Worm (Caenorhabditis elegans): ENCODE data around the gene R02F2.8.
A peak's percentile ranks its signal among the peaks of the same experiment; 100 is the strongest.

The R02F2.8 gene

ce11 chrIII:5502915-5503575 lies 8.0 kb upstream of the R02F2.8 start:
- no peak for TF ChIP-seq mcd-1 (GFP tag; IDR thresholded peaks at IDR 0.05)
- TF ChIP-seq madf-3 (GFP tag; IDR thresholded peaks at IDR 0.05) = no peak
- TF ChIP-seq bed-1 (GFP tag; IDR thresholded peaks at IDR 0.05) = no peak
- TF ChIP-seq Y67H2A.10 (GFP tag; conservative IDR thresholded peaks at IDR 0.05) = no peak
- TF ChIP-seq ets-4 (GFP tag; optimal IDR thresholded peaks at IDR 0.05) = peak; percentile 36
- TF ChIP-seq nfya-2 (GFP tag; IDR thresholded peaks at IDR 0.05) = no peak
- TF ChIP-seq atf-7 (tag; optimal IDR thresholded peaks at IDR 0.05) = peak; percentile 56
- no peak for TF ChIP-seq madf-6 (GFP tag; IDR thresholded peaks at IDR 0.05)
- TF ChIP-seq chd-7 (tag; optimal IDR thresholded peaks at IDR 0.05) = peak; percentile 30
- TF ChIP-seq F33H1.4 (GFP tag; IDR thresholded peaks at IDR 0.05) = no peak
- TF ChIP-seq hlh-12 (tag; optimal IDR thresholded peaks at IDR 0.05) = no peak
- TF ChIP-seq somi-1 (GFP tag; optimal IDR thresholded peaks at IDR 0.05) = peak; percentile 18
- peak in 1 of 2 experiments; percentile 29 for TF ChIP-seq let-607 (tag; optimal IDR thresholded peaks at IDR 0.05)
- peak; percentile 72 for TF ChIP-seq zfh-2 (GFP tag; conservative IDR thresholded peaks at IDR 0.05)
- peak; percentile 10; the same call in 1 of the 2 replicates for TF ChIP-seq nfyb-1 (GFP tag; IDR thresholded peaks at IDR 0.05)
- no peak for TF ChIP-seq die-1 (tag; optimal IDR thresholded peaks at IDR 0.05)
- TF ChIP-seq egrh-3 (GFP tag; IDR thresholded peaks at IDR 0.05) = no peak
- TF ChIP-seq lin-26 (GFP tag; IDR thresholded peaks at IDR 0.05) = peak; percentile 9; the same call in 1 of the 2 replicates
- peak; percentile 31 for TF ChIP-seq ztf-22 (GFP tag; optimal IDR thresholded peaks at IDR 0.05)
- no peak for TF ChIP-seq rpc-1 (optimal IDR thresholded peaks at IDR 0.05)
- TF ChIP-seq rpc-1 (tag; optimal IDR thresholded peaks at IDR 0.05) = no peak
- TF ChIP-seq C06A6.2 (GFP tag; conservative IDR thresholded peaks at IDR 0.05) = peak; percentile 40; the same call in 1 of the 2 replicates
- no peak for TF ChIP-seq B0261.1 (tag; optimal IDR thresholded peaks at IDR 0.05)
- TF ChIP-seq tbx-9 (tag; optimal IDR thresholded peaks at IDR 0.05; ENCODE audit: borderline replicate concordance) = no peak
- peak; percentile 31 for TF ChIP-seq tbp1 (GFP tag; optimal IDR thresholded peaks at IDR 0.05)
- TF ChIP-seq nhr-90 (tag; optimal IDR thresholded peaks at IDR 0.05) = no peak
- TF ChIP-seq lin-35 (GFP tag; optimal IDR thresholded peaks at IDR 0.05) = peak in 1 of 3 experiments; percentile 16
- peak; percentile 67 for TF ChIP-seq B0336.3 (GFP tag; IDR thresholded peaks at IDR 0.05)
- TF ChIP-seq nhr-120 (GFP tag; IDR thresholded peaks at IDR 0.05) = no peak
- TF ChIP-seq ama-1 (optimal IDR thresholded peaks at IDR 0.05) = no peak
- no peak for TF ChIP-seq ama-1 (GFP tag; optimal IDR thresholded peaks at IDR 0.05)
- no peak for TF ChIP-seq dox-1 (GFP tag; IDR thresholded peaks at IDR 0.05)
- no peak for TF ChIP-seq F10E7.11 (tag; optimal IDR thresholded peaks at IDR 0.05)
- no peak for TF ChIP-seq ceh-40 (GFP tag; IDR thresholded peaks at IDR 0.05)
- TF ChIP-seq lsl-1 (GFP tag; optimal IDR thresholded peaks at IDR 0.05) = no peak
- no peak for TF ChIP-seq F55B11.4 (tag; optimal IDR thresholded peaks at IDR 0.05; ENCODE audit: borderline replicate concordance, insufficient read depth)
- peak; percentile 59 for TF ChIP-seq Y53G8AR.9 (GFP tag; conservative IDR thresholded peaks at IDR 0.05)
- TF ChIP-seq lin-54 (GFP tag; optimal IDR thresholded peaks at IDR 0.05) = no peak
- TF ChIP-seq lin-40 (tag; optimal IDR thresholded peaks at IDR 0.05) = peak; percentile 42
- TF ChIP-seq lag-1 (GFP tag; IDR thresholded peaks at IDR 0.05) = no peak
- TF ChIP-seq ztf-6 (GFP tag; IDR thresholded peaks at IDR 0.05) = no peak
- TF ChIP-seq nhr-80 (tag; optimal IDR thresholded peaks at IDR 0.05) = peak; percentile 88
- peak; percentile 67; the same call in 1 of the 2 replicates for TF ChIP-seq hmg-1.2 (GFP tag; IDR thresholded peaks at IDR 0.05)
- TF ChIP-seq Y95B8A.8 (GFP tag; IDR thresholded peaks at IDR 0.05) = peak; percentile 58
- TF ChIP-seq ekl-4 (GFP tag; IDR thresholded peaks at IDR 0.05) = no peak; the same call in 1 of the 2 replicates
- no peak for TF ChIP-seq snpc-4 (GFP tag; optimal IDR thresholded peaks at IDR 0.05)
- TF ChIP-seq snpc-4 (tag; optimal IDR thresholded peaks at IDR 0.05) = peak in 3 of 4 experiments; percentile 17 to 46 (median 34)
- TF ChIP-seq cebp-1 (GFP tag; IDR thresholded peaks at IDR 0.05) = peak; percentile 46
- TF ChIP-seq cebp-1 (tag; optimal IDR thresholded peaks at IDR 0.05) = peak; percentile 70
